Fruit fly (Drosophila melanogaster): ENCODE data around the gene pasha.
A peak's percentile ranks its signal among the peaks of the same experiment; 100 is the strongest.

The pasha gene

DNA sequence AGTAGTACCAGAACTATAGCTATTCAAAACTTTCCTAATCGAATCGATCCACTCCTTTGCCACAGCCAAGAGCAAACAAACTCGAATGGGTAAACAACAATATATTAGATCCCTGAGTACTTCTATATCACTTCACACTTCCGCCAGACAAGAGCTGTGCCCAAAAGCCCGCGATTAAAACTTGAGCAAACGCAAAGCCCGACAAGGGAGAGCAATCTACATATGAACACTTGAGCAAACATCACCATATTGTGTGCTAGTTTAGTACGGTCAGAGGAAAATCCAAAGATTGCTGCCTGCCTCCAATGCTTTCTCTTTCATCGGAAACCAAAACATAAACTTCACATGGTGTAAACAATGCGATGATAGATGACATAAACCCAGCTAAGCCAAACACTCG is 14.1 kb upstream of the pasha start:
- TF ChIP-seq fkh (GFP tag; optimal IDR thresholded peaks at IDR 0.05) = peak; percentile 88
- TF ChIP-seq cyc (GFP tag; optimal IDR thresholded peaks at IDR 0.05) = no peak

DNA sequence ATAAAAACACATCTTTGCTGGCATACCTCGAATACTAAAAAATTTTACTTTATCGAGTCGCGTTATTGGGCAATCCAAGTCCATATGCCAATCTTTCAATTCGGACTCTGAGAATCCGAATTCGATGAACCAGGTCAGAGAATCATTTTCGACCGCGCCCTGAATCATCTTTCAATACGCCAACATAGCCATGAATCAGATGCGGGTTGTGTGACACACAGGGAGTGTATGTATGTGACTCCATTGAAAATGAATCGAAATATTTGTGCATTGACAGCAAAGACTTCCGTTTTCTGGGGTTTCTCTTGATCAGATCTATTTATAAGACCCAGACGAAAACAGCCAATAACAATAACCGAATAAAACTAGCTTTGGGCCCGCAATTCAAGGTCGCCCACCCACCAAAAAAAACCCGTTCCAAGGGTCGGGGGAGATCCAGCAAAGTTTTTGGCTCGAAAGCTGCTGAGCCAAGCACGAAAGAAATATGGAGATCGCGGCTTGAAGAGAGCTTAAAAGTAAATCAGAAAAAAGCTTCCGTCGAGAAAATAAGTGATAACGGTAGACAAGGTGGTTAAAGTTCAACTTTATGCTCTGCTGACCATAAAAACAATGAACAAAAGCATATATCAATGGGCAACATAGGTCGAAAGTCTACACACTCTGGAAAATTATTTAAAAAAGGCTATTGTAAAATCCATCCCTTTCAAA is 13.2 kb upstream of the pasha start:
- no peak for TF ChIP-seq vri (GFP tag; optimal IDR thresholded peaks at IDR 0.05)
- TF ChIP-seq svp (GFP tag) = peak; percentile 87
- no peak for TF ChIP-seq Eip75B (GFP tag; optimal IDR thresholded peaks at IDR 0.05)
- TF ChIP-seq CG6792 (GFP tag; optimal IDR thresholded peaks at IDR 0.05) = no peak

DNA sequence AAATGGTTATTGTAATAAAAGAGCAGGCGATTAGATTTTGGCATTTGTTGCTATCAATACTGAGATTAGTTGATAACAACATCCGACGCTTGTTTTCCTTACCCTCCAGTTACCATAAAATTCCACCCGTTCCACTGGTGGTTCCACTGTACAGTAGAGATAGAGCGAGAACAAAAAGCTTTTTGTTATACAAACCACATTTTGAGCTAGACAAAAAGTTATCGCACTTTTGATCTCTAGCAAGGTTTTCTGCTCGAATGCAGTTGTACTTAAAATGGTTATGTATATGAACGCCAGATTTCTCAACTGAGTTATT is 12.7 kb upstream of the pasha start:
- TF ChIP-seq svp (GFP tag) = peak; percentile 81
- TF ChIP-seq net (GFP tag; optimal IDR thresholded peaks at IDR 0.05) = no peak
- no peak for TF ChIP-seq Eip78C (GFP tag)

DNA sequence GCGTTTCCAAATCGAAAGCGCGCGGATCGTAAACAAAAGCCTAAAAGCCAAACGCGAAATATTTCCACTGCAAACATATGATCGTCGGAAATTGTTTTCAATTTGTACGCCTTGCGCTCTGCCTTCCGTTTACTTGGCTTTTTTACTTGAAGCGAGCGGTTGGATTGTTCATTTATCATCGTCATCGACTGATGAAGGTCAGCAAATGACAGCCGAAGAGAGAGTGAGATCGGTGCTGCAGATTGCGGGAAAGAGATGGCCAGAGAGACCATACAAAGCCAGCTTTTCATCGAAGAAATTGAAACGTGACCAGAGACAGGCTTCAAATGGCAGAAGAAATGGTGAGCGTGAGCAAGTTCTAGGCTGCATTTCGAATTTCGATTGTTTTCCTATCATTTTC is 12.0 kb upstream of the pasha start:
- TF ChIP-seq Blimp-1 (GFP tag; optimal IDR thresholded peaks at IDR 0.05) (peak; percentile 18), svp (GFP tag) (peak; percentile 83), CG6808 (GFP tag; optimal IDR thresholded peaks at IDR 0.05) (no peak), dsx (GFP tag; optimal IDR thresholded peaks at IDR 0.05; ENCODE audit: poor library complexity, severe bottlenecking) (no peak)

DNA sequence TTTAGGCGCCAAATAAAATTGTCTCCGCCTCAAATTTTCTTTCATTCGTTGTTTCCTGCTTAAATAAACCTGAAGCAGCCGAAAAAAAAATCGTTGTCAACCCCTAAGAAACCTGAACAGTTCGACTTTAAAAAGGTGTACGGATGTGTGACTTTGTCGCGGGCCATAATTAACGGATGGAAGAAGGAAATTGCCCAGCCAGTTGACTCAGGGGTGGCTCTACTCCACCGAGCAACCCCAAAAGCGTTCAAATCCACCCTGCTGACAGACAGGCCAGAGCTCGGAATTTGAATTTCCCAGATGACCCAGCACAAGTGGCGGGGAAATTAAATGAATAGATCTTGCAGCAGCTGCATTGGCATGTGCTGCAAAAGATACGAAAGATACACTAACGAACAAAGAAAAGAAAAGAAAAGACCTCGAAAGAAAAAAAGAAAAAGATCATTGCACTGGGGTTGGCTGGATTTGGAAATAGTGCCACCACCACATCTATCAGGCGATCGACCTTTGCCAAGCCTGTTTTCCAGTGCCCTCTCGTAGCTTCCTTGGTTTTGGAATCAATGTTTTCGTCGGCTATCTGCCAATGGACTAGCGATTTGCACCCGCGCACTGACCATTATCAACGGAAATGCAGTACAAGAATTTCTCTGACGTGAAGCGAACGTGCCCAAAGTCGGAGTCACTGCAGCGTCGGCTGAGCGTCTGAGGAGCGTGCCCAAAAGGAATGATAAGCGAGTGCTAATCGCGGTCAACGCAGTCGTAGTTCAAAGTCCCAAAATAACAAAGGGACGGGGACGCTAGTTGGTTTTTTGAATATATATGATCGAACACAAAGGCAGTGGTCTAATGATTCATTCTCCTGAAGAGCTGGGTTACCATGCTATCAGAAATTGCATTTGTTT is 11.3 kb upstream of the pasha start:
- no peak for TF ChIP-seq pdm3 (GFP tag; optimal IDR thresholded peaks at IDR 0.05)
- peak; percentile 57 for TF ChIP-seq svp (GFP tag)
- no peak for TF ChIP-seq Ets21C (GFP tag; optimal IDR thresholded peaks at IDR 0.05)

DNA sequence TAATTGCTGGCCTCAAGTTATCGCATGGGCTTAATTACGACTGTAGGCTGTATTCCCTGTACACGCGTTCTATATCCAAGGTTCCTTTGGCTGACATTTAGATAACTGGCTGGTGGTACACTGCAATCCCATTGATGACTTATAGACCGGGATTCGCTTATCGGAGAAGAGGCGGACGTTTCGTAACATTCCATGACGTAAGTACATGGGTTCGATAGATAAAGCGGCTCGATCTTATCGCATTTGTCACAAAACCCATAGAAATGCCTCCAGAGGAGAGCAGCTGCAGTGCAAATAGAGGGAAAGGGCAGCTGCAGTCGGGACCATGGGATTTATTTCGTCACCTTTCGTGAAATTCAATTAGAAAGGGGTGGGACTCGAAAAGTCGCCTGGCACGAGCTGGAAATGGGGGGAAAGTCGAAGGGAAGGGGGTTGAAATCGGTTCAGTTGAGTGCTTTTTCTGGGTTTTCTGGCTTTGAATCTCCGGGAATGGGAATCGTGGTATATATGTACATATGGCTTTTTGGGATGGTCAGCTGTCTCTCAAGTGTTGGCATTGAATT is 10.4 kb upstream of the pasha start:
- TF ChIP-seq svp (GFP tag) (peak; percentile 62), Sox15 (GFP tag; optimal IDR thresholded peaks at IDR 0.05) (no peak), CG7368 (GFP tag; optimal IDR thresholded peaks at IDR 0.05) (no peak), vri (GFP tag; optimal IDR thresholded peaks at IDR 0.05) (peak; percentile 87), CG9139 (GFP tag; optimal IDR thresholded peaks at IDR 0.05) (no peak), CG8119 (GFP tag; IDR thresholded peaks at IDR 0.05) (no peak), topi (GFP tag; optimal IDR thresholded peaks at IDR 0.05) (no peak), lz (GFP tag; optimal IDR thresholded peaks at IDR 0.05) (no peak), achi (GFP tag; optimal IDR thresholded peaks at IDR 0.05) (no peak)

DNA sequence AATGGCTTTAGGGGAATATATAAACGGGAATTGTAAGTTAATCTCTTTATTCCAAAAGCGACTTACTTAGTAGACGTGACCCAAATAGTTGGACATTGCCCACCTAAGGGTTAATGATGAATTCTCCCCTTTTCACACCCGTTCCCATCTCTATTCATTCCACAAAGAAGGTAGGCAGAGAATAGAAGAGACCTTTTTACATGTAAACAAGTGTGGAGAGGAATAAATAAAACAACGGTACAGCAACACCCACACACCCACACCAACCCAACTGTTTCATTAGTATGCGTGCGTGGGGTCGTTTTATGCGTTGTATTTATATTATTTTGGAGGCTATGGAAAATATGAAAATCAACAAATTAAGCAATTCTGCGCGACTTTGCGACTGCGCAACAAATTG is 9.7 kb upstream of the pasha start:
- TF ChIP-seq svp (GFP tag) = peak; percentile 57
- TF ChIP-seq topi (GFP tag; optimal IDR thresholded peaks at IDR 0.05) = no peak
- peak; percentile 57 for TF ChIP-seq fkh (GFP tag; optimal IDR thresholded peaks at IDR 0.05)

DNA sequence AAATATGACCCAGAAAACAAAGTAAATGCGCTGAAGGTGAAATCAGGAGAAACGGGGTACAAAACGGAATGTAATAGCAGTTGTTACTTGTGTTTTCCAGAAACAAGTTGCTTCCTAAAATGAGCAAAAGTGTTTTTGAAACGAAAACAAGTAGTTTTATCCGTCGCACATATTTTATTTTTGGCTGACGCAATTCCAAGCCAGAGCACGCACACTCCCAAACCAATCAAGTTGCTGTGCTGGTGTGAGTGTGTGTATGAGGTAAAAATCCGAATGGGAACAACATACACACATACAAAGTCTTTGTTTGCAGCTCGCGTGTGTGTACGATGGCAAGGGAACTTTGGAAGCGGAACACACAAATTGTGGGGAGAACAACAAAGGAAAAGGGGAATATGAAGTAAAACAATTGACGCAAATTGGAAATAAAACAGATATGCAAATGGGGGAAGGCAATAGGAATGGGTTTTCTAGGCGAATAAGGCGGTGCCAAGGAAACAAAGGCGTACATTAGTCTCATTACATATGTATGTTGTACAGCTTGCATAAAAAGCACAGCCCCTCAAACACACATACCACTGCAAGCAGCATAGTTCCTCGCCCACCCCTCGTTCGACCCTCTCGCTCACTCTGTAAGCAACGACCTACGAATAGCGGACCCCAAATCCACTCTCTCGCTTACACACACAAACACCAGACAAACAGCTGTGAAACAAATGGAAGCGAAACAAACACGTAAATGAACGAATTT is 9.2 kb upstream of the pasha start:
- no peak for TF ChIP-seq fd59A (GFP tag; optimal IDR thresholded peaks at IDR 0.05)
- TF ChIP-seq CG1621 (tag; optimal IDR thresholded peaks at IDR 0.05) = no peak
- no peak for TF ChIP-seq CG10669 (GFP tag; optimal IDR thresholded peaks at IDR 0.05)
- TF ChIP-seq CG31627 (GFP tag; optimal IDR thresholded peaks at IDR 0.05) = no peak
- TF ChIP-seq CG6163 (GFP tag; IDR thresholded peaks at IDR 0.05) = no peak
- TF ChIP-seq Smox (GFP tag; optimal IDR thresholded peaks at IDR 0.05) = no peak
- no peak for TF ChIP-seq OdsH (GFP tag; optimal IDR thresholded peaks at IDR 0.05)
- peak; percentile 56 for TF ChIP-seq Eip93F (GFP tag; optimal IDR thresholded peaks at IDR 0.05)
- TF ChIP-seq CG3032 (tag; optimal IDR thresholded peaks at IDR 0.05) = no peak
- no peak for TF ChIP-seq Met (GFP tag; optimal IDR thresholded peaks at IDR 0.05)
- TF ChIP-seq CG15336 (GFP tag; IDR thresholded peaks at IDR 0.05) = no peak
- no peak for TF ChIP-seq Ets96B (tag; optimal IDR thresholded peaks at IDR 0.05)
- TF ChIP-seq Blimp-1 (GFP tag; optimal IDR thresholded peaks at IDR 0.05) = no peak
- TF ChIP-seq CG8632 (GFP tag; optimal IDR thresholded peaks at IDR 0.05) = no peak
- peak; percentile 39 to 48 for TF ChIP-seq ss (GFP tag; optimal IDR thresholded peaks at IDR 0.05)
- TF ChIP-seq cyc (GFP tag; optimal IDR thresholded peaks at IDR 0.05) = no peak

Data from whole organism, prepupa.